Worm (Caenorhabditis elegans): Measurements from ENCODE around the gene sms-2.

The sms-2 gene

DNA sequence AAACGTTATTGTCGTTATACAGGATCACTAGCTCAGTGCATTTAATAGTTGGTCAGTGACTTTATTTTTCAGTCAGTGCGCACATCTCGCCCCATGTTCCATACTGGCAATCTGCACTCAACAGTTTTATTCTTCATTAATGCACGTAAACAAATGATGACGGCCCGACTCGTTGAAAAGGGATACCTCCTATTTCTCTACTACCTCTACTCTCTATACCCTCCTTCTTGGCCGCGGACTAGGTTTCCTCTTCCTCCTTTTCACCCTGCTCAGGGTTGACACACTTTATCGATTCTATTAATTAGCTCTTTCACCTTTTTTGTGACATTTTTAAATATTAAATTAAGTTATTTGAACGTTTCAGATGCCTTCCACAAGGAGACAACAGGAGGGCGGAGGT lies 33.2 kb downstream of the sms-2 start, which contains the start of gene sel-12 (continued):
- TF ChIP-seq ceh-63 (GFP tag; optimal IDR thresholded peaks at IDR 0.05) (no peak), snpc-4 (tag; optimal IDR thresholded peaks at IDR 0.05) (no peak), ces-1 (GFP tag; optimal IDR thresholded peaks at IDR 0.05) (no peak), unc-98 (GFP tag; IDR thresholded peaks at IDR 0.05) (no peak), unc-62 (GFP tag; optimal IDR thresholded peaks at IDR 0.05) (no peak), elt-3 (tag; optimal IDR thresholded peaks at IDR 0.05) (no peak), nhr-28 (tag; optimal IDR thresholded peaks at IDR 0.05) (no peak), xbp-1 (tag; optimal IDR thresholded peaks at IDR 0.05) (no peak), zag-1 (tag; optimal IDR thresholded peaks at IDR 0.05) (no peak), nhr-11 (tag; optimal IDR thresholded peaks at IDR 0.05) (no peak), ceh-90 (tag; optimal IDR thresholded peaks at IDR 0.05) (no peak), C34B4.2 (tag; optimal IDR thresholded peaks at IDR 0.05) (no peak), hlh-4 (tag; optimal IDR thresholded peaks at IDR 0.05) (no peak), skn-1 (tag; optimal IDR thresholded peaks at IDR 0.05) (peak; percentile 45), sptf-1 (tag; optimal IDR thresholded peaks at IDR 0.05) (no peak), fkh-8 (tag; optimal IDR thresholded peaks at IDR 0.05) (no peak), unc-30 (tag; optimal IDR thresholded peaks at IDR 0.05) (no peak), unc-130 (tag; optimal IDR thresholded peaks at IDR 0.05) (no peak), ama-1 (optimal IDR thresholded peaks at IDR 0.05) (no peak)

DNA sequence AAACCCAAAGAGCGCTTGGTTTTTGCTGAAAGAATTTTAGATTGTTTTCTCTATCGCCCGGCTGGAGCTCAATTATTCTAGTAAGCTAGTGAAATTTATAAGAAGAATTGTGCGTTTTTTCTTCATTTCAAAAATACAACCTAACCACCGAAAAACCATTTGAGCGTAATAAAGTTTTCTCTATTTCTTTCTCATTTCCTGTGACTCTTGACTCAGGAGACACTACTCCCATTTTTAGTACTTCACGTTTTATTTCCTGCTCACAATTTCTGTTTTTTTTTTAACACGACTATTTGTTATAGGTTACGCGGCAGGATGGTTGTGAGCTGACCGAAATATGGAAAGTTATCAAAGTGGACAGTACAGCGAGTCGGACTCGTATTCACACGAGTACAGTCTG lies 35.7 kb downstream of the sms-2 start, which contains the start of gene F35H12.6:
TSS of gene F35H12.6 (plus strand) at position 301 of the 400 bp plus-strand sequence.
- TF ChIP-seq C16A3.4 (tag; optimal IDR thresholded peaks at IDR 0.05), result no peak
- TF ChIP-seq zip-4 (GFP tag; optimal IDR thresholded peaks at IDR 0.05), result no peak
- no peak for TF ChIP-seq egl-27 (tag; optimal IDR thresholded peaks at IDR 0.05)
- TF ChIP-seq vab-15 (tag; optimal IDR thresholded peaks at IDR 0.05), result no peak
- no peak for TF ChIP-seq nhr-47 (tag; optimal IDR thresholded peaks at IDR 0.05)
- no peak for TF ChIP-seq lin-13 (GFP tag; optimal IDR thresholded peaks at IDR 0.05)
- no peak for TF ChIP-seq nhr-20 (tag; optimal IDR thresholded peaks at IDR 0.05)
- no peak for TF ChIP-seq lir-3 (tag; optimal IDR thresholded peaks at IDR 0.05; ENCODE audit: poor library complexity)
- no peak for TF ChIP-seq C34B4.2 (tag; optimal IDR thresholded peaks at IDR 0.05)
- TF ChIP-seq nhr-12 (tag; optimal IDR thresholded peaks at IDR 0.05), result no peak
- TF ChIP-seq nhr-19 (GFP tag; conservative IDR thresholded peaks at IDR 0.05), result no peak

DNA sequence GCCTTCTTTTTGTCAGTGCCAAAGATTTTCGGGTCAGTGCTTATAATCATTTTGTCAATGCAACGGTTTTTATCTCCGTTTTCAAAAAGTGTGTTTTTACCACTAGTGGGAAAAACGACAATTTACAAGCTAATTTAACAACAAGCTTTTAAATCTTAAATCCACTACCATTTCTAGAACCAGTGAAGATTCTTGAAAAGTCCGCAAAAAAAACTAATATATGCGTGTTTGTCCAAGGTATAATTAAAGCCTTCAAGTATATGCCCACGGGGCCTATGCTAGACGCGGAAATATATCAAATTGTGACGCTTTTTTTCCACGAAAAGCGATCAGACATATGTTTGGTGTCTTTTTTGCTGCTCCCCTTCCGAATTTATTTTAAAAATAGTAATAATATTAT lies 36.1 kb downstream of the sms-2 start:
- TF ChIP-seq lin-14 (GFP tag; optimal IDR thresholded peaks at IDR 0.05) (peak; percentile 43), xbp-1 (tag; optimal IDR thresholded peaks at IDR 0.05) (no peak), nhr-77 (tag; optimal IDR thresholded peaks at IDR 0.05) (no peak), C04F5.9 (tag; optimal IDR thresholded peaks at IDR 0.05) (no peak), nhr-85 (tag) (peak; percentile 18), nhr-47 (tag; optimal IDR thresholded peaks at IDR 0.05) (peak; percentile 21), nhr-71 (tag; optimal IDR thresholded peaks at IDR 0.05) (peak; percentile 31), pax-3 (tag; optimal IDR thresholded peaks at IDR 0.05) (peak; percentile 1), fkh-8 (tag; optimal IDR thresholded peaks at IDR 0.05) (peak; percentile 65)

DNA sequence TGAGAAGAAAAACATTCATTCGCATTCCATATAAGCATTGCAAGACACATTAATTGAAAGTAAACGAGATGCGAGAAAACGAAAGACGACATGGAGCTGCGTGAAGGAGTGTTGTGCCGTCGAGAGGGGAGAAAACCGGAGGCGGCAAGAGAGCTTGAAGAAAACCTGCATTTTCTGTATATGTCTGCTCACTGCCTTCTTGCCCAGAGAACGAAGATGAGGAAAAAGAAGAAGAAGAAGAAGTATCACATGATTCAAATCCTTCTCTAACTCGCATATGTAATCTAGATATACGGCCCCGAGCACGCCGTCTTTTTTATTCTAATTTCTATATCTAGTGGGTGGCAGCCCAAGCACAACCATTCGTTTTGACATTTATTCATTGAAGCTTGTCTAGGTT lies 38.3 kb downstream of the sms-2 start:
- TF ChIP-seq nhr-85 (tag) (no peak), nhr-90 (tag; optimal IDR thresholded peaks at IDR 0.05; ENCODE audit: poor library complexity) (no peak), skn-1 (tag; optimal IDR thresholded peaks at IDR 0.05) (peak; percentile 9), F16B12.6 (tag; optimal IDR thresholded peaks at IDR 0.05) (no peak), nhr-237 (tag; optimal IDR thresholded peaks at IDR 0.05) (no peak), unc-86 (tag; optimal IDR thresholded peaks at IDR 0.05) (peak; percentile 58), egl-13 (tag; optimal IDR thresholded peaks at IDR 0.05) (peak; percentile 76), pax-3 (tag; optimal IDR thresholded peaks at IDR 0.05) (peak; percentile 27), ceh-8 (GFP tag; optimal IDR thresholded peaks at IDR 0.05) (no peak), snu-23 (GFP tag; optimal IDR thresholded peaks at IDR 0.05) (peak; percentile 34), lin-14 (GFP tag; optimal IDR thresholded peaks at IDR 0.05) (peak; percentile 79), fkh-10 (GFP tag; optimal IDR thresholded peaks at IDR 0.05) (peak; percentile 6), ceh-63 (GFP tag; optimal IDR thresholded peaks at IDR 0.05) (peak; percentile 49), dsc-1 (tag; optimal IDR thresholded peaks at IDR 0.05) (peak; percentile 43), ces-1 (GFP tag; optimal IDR thresholded peaks at IDR 0.05) (no peak), lsy-2 (tag; optimal IDR thresholded peaks at IDR 0.05) (peak in 1 of 2 experiments; percentile 24), nhr-11 (tag; optimal IDR thresholded peaks at IDR 0.05) (no peak), nhr-47 (tag; optimal IDR thresholded peaks at IDR 0.05) (peak; percentile 64), fkh-8 (tag; optimal IDR thresholded peaks at IDR 0.05) (peak; percentile 78), ceh-82 (tag; optimal IDR thresholded peaks at IDR 0.05) (peak in 1 of 3 experiments; percentile 28), efl-1 (optimal IDR thresholded peaks at IDR 0.05) (no peak), efl-1 (GFP tag; optimal IDR thresholded peaks at IDR 0.05 in 1 of 2) (peak in 1 of 2 experiments; percentile 43), nhr-71 (tag; optimal IDR thresholded peaks at IDR 0.05) (peak; percentile 53)
